Fruit fly (Drosophila melanogaster) whole organism, embryonic: ENCODE data around the gene Hn.

Experiments used
- Awh ChIP-seq: fragments of 200-800 bp; sonication (Bioruptor generic); IDR thresholded peaks from 2 replicates; pipeline ENCODE4, ENCODE4 v1.3.6; 2022; ENCODE audit warnings: missing biosample characterization, missing genetic modification characterization
- CG11085 ChIP-seq: fragments of 200-800 bp; sonication (Bioruptor generic); IDR thresholded peaks from 2 replicates; pipeline ENCODE4 v1.3.6; 2022; ENCODE audit warnings: missing biosample characterization, missing genetic modification characterization
- CG12659 ChIP-seq: fragments of 200-800 bp; sonication (Bioruptor generic); optimal IDR thresholded peaks from 3 replicates; lab custom pipeline; 2017; ENCODE audit warnings: mild to moderate bottlenecking, missing biosample characterization, missing genetic modification reagents, missing genetic modification characterization
- CG12769 ChIP-seq: fragments of 200-800 bp; sonication (Bioruptor generic); optimal IDR thresholded peaks from 2 replicates; lab custom pipeline; 2019; ENCODE audit warnings: missing biosample characterization, mild to moderate bottlenecking, missing genetic modification characterization, moderate library complexity
- CG18619 ChIP-seq: fragments of 200-800 bp; sonication (Bioruptor generic); optimal IDR thresholded peaks from 3 replicates; lab custom pipeline; 2017; ENCODE audit warnings: missing biosample characterization, mild to moderate bottlenecking, missing genetic modification characterization
- CG2712 ChIP-seq: fragments of 200-800 bp; optimal IDR thresholded peaks from 3 replicates; lab custom pipeline; 2019; ENCODE audit warnings: missing biosample characterization, mild to moderate bottlenecking, missing genetic modification characterization, moderate library complexity
- CG31365 ChIP-seq: fragments of 200-800 bp; sonication (Bioruptor generic); optimal IDR thresholded peaks from 2 replicates; lab custom pipeline; 2018; ENCODE audit warnings: missing biosample characterization, mild to moderate bottlenecking, missing genetic modification characterization
- CG34224 ChIP-seq: fragments of 200-800 bp; sonication (Bioruptor generic); IDR thresholded peaks from 3 replicates; pipeline ENCODE4 v1.3.6; 2022; ENCODE audit warnings: missing biosample characterization, missing genetic modification characterization; ENCODE audit not compliant: partially characterized antibody
- CG34376 ChIP-seq: fragments of 200-800 bp; sonication (Bioruptor generic); optimal IDR thresholded peaks from 2 replicates; lab custom pipeline; 2018; ENCODE audit warnings: missing biosample characterization, mild to moderate bottlenecking, missing genetic modification characterization
- CG3995 ChIP-seq: fragments of 200-800 bp; sonication (Bioruptor generic); optimal IDR thresholded peaks from 3 replicates; lab custom pipeline; 2016; ENCODE audit warnings: missing biosample characterization, missing genetic modification characterization
- CG5180 ChIP-seq: fragments of 200-800 bp; sonication (Bioruptor generic); optimal IDR thresholded peaks from 3 replicates; lab custom pipeline; 2017; ENCODE audit warnings: missing biosample characterization, missing genetic modification characterization, mild to moderate bottlenecking, moderate library complexity, missing genetic modification reagents
- CG7271 ChIP-seq: fragments of 200-800 bp; sonication (Bioruptor generic); optimal IDR thresholded peaks from 2 replicates; lab custom pipeline; 2018; ENCODE audit warnings: missing biosample characterization, mild to moderate bottlenecking, missing genetic modification characterization, moderate library complexity
- CG7357 ChIP-seq: fragments of 200-800 bp; sonication (Bioruptor generic); IDR thresholded peaks from 3 replicates; pipeline ENCODE4 v1.3.6; 2022; ENCODE audit warnings: missing biosample characterization, missing genetic modification characterization
- CG7556 ChIP-seq: fragments of 200-800 bp; sonication (Bioruptor generic); optimal IDR thresholded peaks from 2 replicates; lab custom pipeline; 2017; ENCODE audit warnings: missing biosample characterization, mild to moderate bottlenecking, missing genetic modification characterization
- CG7839 ChIP-seq: fragments of 200-800 bp; sonication (Bioruptor generic); optimal IDR thresholded peaks from 3 replicates; lab custom pipeline; 2018; ENCODE audit warnings: missing biosample characterization, mild to moderate bottlenecking, missing genetic modification characterization, moderate library complexity
- CG9797 ChIP-seq: fragments of 200-800 bp; sonication (Bioruptor generic); optimal IDR thresholded peaks from 3 replicates; lab custom pipeline; 2018; ENCODE audit warnings: missing biosample characterization, mild to moderate bottlenecking, missing genetic modification characterization
- CoRest ChIP-seq: fragments of 200-800 bp; sonication (Bioruptor generic); optimal IDR thresholded peaks from 3 replicates; lab custom pipeline; 2018; ENCODE audit warnings: missing biosample characterization, mild to moderate bottlenecking, missing genetic modification characterization, moderate library complexity
- D19A ChIP-seq: fragments of 200-800 bp; optimal IDR thresholded peaks from 3 replicates; lab custom pipeline; 2019; ENCODE audit warnings: missing biosample characterization, mild to moderate bottlenecking, missing genetic modification characterization, moderate library complexity
- Hr3 ChIP-seq: fragments of 200-800 bp; sonication (Bioruptor generic); optimal IDR thresholded peaks from 3 replicates; lab custom pipeline; 2016; ENCODE audit warnings: missing biosample characterization, missing genetic modification characterization
- Hr51 ChIP-seq, 2 experiments: fragments of 200-800 bp; sonication (Bioruptor generic); optimal IDR thresholded peaks; 2 replicates in 1 of 2; 3 replicates in 1 of 2; lab custom pipeline; 2016 to 2018; ENCODE audit warnings: missing biosample characterization in 2 of 2, missing genetic modification characterization in 2 of 2, mild to moderate bottlenecking in 1 of 2, moderate library complexity in 1 of 2
- Mrtf ChIP-seq: fragments of 200-800 bp; sonication (Bioruptor generic); IDR thresholded peaks from 3 replicates; pipeline ENCODE4 v1.3.6; 2022; ENCODE audit warnings: missing biosample characterization, missing genetic modification characterization
- NC2β ChIP-seq: fragments of 200-800 bp; sonication (Bioruptor generic); optimal IDR thresholded peaks from 2 replicates; lab custom pipeline; 2016; ENCODE audit warnings: missing biosample characterization, missing genetic modification characterization
- Pdp1 ChIP-seq, 2 experiments: fragments of 200-800 bp; sonication (Bioruptor generic); optimal IDR thresholded peaks; 3 replicates each; lab custom pipeline; 2016; ENCODE audit warnings: missing biosample characterization in 2 of 2, missing genetic modification characterization in 2 of 2, mild to moderate bottlenecking in 1 of 2, moderate library complexity in 1 of 2
- Ptx1 ChIP-seq: fragments of 200-800 bp; sonication (Bioruptor generic); IDR thresholded peaks from 2 replicates; pipeline ENCODE4 v1.3.6; 2022; ENCODE audit warnings: missing biosample characterization, missing genetic modification characterization
- Sox102F ChIP-seq: fragments of 200-800 bp; sonication (Bioruptor generic); optimal IDR thresholded peaks from 2 replicates; lab custom pipeline; 2018; ENCODE audit warnings: missing biosample characterization, mild to moderate bottlenecking, missing genetic modification characterization, moderate library complexity
- Ssrp ChIP-seq: fragments of 200-800 bp; sonication (Bioruptor generic); optimal IDR thresholded peaks from 2 replicates; lab custom pipeline; 2018; ENCODE audit warnings: missing biosample characterization, mild to moderate bottlenecking, missing genetic modification characterization, moderate library complexity
- bigmax ChIP-seq: fragments of 200-800 bp; sonication (Bioruptor generic); optimal IDR thresholded peaks from 2 replicates; lab custom pipeline; 2018; ENCODE audit warnings: missing biosample characterization, mild to moderate bottlenecking, missing genetic modification characterization
- btn ChIP-seq: fragments of 200-800 bp; sonication (Bioruptor generic); optimal IDR thresholded peaks from 2 replicates; lab custom pipeline; 2016; ENCODE audit warnings: missing biosample characterization, missing genetic modification characterization
- crol ChIP-seq: fragments of 200-800 bp; sonication (Bioruptor generic); IDR thresholded peaks from 2 replicates; pipeline ENCODE4 v1.3.6; 2022; ENCODE audit warnings: missing biosample characterization, missing genetic modification characterization
- gcm ChIP-seq: fragments of 200-800 bp; sonication (Bioruptor generic); optimal IDR thresholded peaks from 2 replicates; lab custom pipeline; 2019; ENCODE audit warnings: missing biosample characterization, mild to moderate bottlenecking, missing genetic modification characterization, moderate library complexity
- hbn ChIP-seq: fragments of 200-800 bp; sonication (Bioruptor generic); IDR thresholded peaks from 2 replicates; pipeline ENCODE4 v1.3.6; 2022; ENCODE audit warnings: missing biosample characterization, missing genetic modification characterization; ENCODE audit not compliant: partially characterized antibody
- hkb ChIP-seq, 2 experiments: fragments of 200-800 bp in 1 of 2; fragments of >200 bp in 1 of 2; sonication (Bioruptor generic) in 1 of 2; IDR thresholded peaks in 1 of 2; optimal IDR thresholded peaks in 1 of 2; 2 replicates each; pipeline versions ENCODE4 v1.3.6 to Lab custom; 2017 to 2022; ENCODE audit warnings: missing biosample characterization in 1 of 2, missing genetic modification characterization in 1 of 2
- kay ChIP-seq: fragments of 200-800 bp; sonication (Bioruptor generic); optimal IDR thresholded peaks from 2 replicates; lab custom pipeline; 2016; ENCODE audit warnings: missing biosample characterization, missing genetic modification characterization
- nerfin-2 ChIP-seq: fragments of 200-800 bp; sonication (Bioruptor generic); IDR thresholded peaks from 2 replicates; pipeline ENCODE4 v1.3.6; 2022; ENCODE audit warnings: missing biosample characterization, missing genetic modification characterization; ENCODE audit not compliant: partially characterized antibody
- phol ChIP-seq: fragments of 200-800 bp; sonication (Bioruptor generic); optimal IDR thresholded peaks from 3 replicates; lab custom pipeline; 2018; ENCODE audit warnings: missing biosample characterization, mild to moderate bottlenecking, missing genetic modification characterization, moderate library complexity
- pum ChIP-seq: fragments of 200-800 bp; sonication (Bioruptor generic); optimal IDR thresholded peaks from 2 replicates; lab custom pipeline; 2016; ENCODE audit warnings: missing biosample characterization, missing genetic modification characterization
- rib ChIP-seq: fragments of 200-800 bp; sonication (Bioruptor generic); IDR thresholded peaks from 2 replicates; pipeline ENCODE4 v1.3.6; 2022; ENCODE audit warnings: missing biosample characterization, missing genetic modification characterization
- run ChIP-seq: fragments of 200-800 bp; sonication (Bioruptor generic); optimal IDR thresholded peaks from 3 replicates; lab custom pipeline; 2018; ENCODE audit warnings: missing biosample characterization, mild to moderate bottlenecking, missing genetic modification characterization
- sd ChIP-seq: fragments of 200-800 bp; sonication (Bioruptor generic); optimal IDR thresholded peaks from 3 replicates; lab custom pipeline; 2018; ENCODE audit warnings: missing biosample characterization, mild to moderate bottlenecking, missing genetic modification characterization, moderate library complexity
- sqz ChIP-seq: fragments of 200-800 bp; sonication (Bioruptor generic); optimal IDR thresholded peaks from 3 replicates; lab custom pipeline; 2018; ENCODE audit warnings: missing biosample characterization, mild to moderate bottlenecking, missing genetic modification characterization
- stc ChIP-seq: fragments of 200-800 bp; sonication (Bioruptor generic); IDR thresholded peaks from 2 replicates; pipeline ENCODE4 v1.3.6; 2022; ENCODE audit warnings: missing biosample characterization, missing genetic modification characterization
- stwl ChIP-seq: fragments of 200-800 bp; sonication (Bioruptor generic); optimal IDR thresholded peaks from 3 replicates; lab custom pipeline; 2018; ENCODE audit warnings: missing biosample characterization, mild to moderate bottlenecking, missing genetic modification characterization, moderate library complexity
- sug ChIP-seq: fragments of 200-800 bp; optimal IDR thresholded peaks from 2 replicates; lab custom pipeline; 2019; ENCODE audit warnings: missing biosample characterization, mild to moderate bottlenecking, missing genetic modification characterization, moderate library complexity
- tgo ChIP-seq: fragments of 200-800 bp; sonication (Bioruptor generic); IDR thresholded peaks from 3 replicates; pipeline ENCODE4 v1.3.6; 2022; ENCODE audit warnings: missing biosample characterization, missing genetic modification characterization
- toy ChIP-seq: fragments of 200-800 bp; sonication (Bioruptor generic); IDR thresholded peaks from 2 replicates; pipeline ENCODE4 v1.3.6; 2022; ENCODE audit warnings: missing biosample characterization, missing genetic modification characterization

The Hn gene

DNA sequence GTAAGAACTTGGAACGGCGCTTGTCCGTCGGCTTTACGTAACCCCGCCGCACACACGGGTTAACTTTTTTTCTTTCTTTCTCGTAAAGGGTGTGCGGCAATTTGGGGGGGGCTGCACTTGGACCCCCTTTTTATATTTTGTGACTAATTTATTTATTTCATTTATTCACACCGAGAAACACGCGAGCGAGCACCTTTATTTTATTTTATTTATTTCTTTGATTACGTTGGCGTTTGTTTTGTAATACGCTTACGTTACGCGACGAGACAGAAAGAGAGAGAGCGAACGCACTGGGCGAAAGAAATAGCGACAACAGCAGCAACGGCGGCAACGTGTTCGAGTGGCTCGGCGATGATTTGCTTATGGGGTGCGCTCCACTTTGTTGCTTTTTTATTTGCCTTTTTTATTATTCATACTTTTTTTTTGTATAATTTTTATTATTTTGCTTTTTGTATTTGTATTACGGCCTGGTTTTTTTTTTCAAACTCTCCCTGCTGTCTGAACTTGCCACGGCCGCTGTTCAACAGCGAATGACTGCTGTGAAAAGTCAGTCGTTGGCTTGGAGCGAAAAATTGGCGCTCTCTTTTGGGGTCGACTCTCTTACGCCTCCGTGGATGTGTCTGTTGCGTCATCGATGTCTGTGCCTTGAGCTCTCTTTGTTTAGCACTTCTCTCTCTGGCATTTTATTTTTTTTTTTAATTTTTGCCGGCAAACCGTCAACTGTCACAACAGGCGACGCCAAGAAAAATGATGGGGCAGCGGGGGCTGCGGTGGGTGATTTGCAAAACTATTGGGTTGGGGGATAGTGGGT is 49.2 kb downstream of the Hn start, which contains the start of gene CG32369 (continued):
- TF ChIP-seq stwl (tag; lab: Kevin White, UChicago), result no peak
- no peak for TF ChIP-seq run (tag; lab: Kevin White, UChicago)
- no peak for TF ChIP-seq Mrtf (GFP tag; lab: Robert Waterston, UW)
- peak; percentile 91; the same call in 1 of the 2 replicates for TF ChIP-seq crol
- TF ChIP-seq CG31365 (tag; lab: Kevin White, UChicago), result no peak
- peak in 1 of 2 experiments; percentile 53 for TF ChIP-seq Hr51 (GFP tag; optimal IDR thresholded peaks at IDR 0.05; lab: Kevin White, UChicago)
- no peak for TF ChIP-seq Ssrp
- no peak for TF ChIP-seq nerfin-2
- no peak for TF ChIP-seq CG12659
- no peak for TF ChIP-seq CoRest (tag; lab: Kevin White, UChicago)
- TF ChIP-seq rib (GFP tag; lab: Robert Waterston, UW), result peak; percentile 85
- TF ChIP-seq CG7271 (tag; lab: Kevin White, UChicago), result no peak
- peak; percentile 79 for TF ChIP-seq sqz
- no peak for TF ChIP-seq CG7357 (GFP tag; lab: Robert Waterston, UW)
- no peak for TF ChIP-seq CG2712 (tag; lab: Kevin White, UChicago)
- TF ChIP-seq CG5180, result peak; percentile 60
- TF ChIP-seq CG34224, result peak; percentile 62; the same call in 2 of the 3 replicates
- no peak for TF ChIP-seq Awh
- TF ChIP-seq stc, result 0 out of 2 replicates have a peak, but pooled peaks have one; percentile 6
- no peak for TF ChIP-seq btn (GFP tag; lab: Kevin White, UChicago)
- TF ChIP-seq kay, result no peak
- TF ChIP-seq CG11085 (GFP tag; lab: Robert Waterston, UW), result no peak
- peak; percentile 69 for TF ChIP-seq CG34376 (GFP tag; lab: Kevin White, UChicago)
- TF ChIP-seq hbn, result no peak
- TF ChIP-seq hkb (optimal IDR thresholded peaks at IDR 0.05; lab: Kevin White, UChicago), result no peak
- TF ChIP-seq hkb (GFP tag; IDR thresholded peaks at IDR 0.05; lab: Robert Waterston, UW), result no peak; the same call in 1 of the 2 replicates
- TF ChIP-seq Sox102F (GFP tag; lab: Kevin White, UChicago), result peak; percentile 7

DNA sequence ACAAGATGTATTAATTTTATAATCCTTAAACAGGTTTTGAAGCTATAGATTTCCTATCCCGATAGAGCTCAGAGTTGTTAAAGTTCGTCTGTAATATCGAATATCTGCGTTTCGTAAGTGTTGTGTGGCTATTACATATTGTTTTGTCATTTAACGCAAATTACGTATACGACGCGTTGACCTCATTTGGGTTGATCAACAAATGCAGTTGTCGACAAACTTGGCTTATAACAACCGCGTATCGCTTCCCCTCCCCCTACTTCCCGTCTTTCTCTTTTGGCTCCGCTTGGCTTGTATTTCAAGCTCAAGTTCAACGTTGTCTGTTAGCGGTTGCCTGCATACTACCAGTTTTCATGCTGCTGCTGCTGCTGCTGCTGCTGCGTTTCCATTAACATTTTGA is 50.2 kb downstream of the Hn start:
- TF ChIP-seq rib (GFP tag; lab: Robert Waterston, UW) (0 out of 2 replicates have a peak, but pooled peaks have one; percentile 18), CG12769 (tag; lab: Kevin White, UChicago) (peak; percentile 26), bigmax (GFP tag; lab: Kevin White, UChicago) (no peak), Pdp1 (GFP tag; optimal IDR thresholded peaks at IDR 0.05; lab: Kevin White, UChicago) (peak in 1 of 2 experiments; percentile 92)

DNA sequence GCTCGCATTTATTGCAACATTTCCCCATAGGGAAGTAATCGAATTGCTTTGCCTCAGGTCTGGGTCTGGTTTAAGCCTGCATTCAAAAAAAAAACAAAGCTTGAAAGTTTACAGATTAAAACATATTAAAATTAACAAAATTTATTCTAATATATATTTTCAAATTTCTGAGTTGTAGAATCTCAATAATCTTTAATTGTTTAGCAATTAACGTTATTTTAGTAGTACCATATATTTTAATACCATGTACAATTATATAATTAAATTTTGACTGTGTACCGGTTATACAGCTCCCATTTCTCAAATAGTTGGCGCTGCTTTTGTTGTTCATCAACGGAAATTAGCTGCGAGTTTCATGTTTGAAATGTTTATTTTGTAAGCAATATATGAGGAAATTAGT is 50.7 kb downstream of the Hn start:
- TF ChIP-seq Sox102F (GFP tag; lab: Kevin White, UChicago), result peak; percentile 78
- TF ChIP-seq Hr51 (GFP tag; optimal IDR thresholded peaks at IDR 0.05; lab: Kevin White, UChicago), result peak in 1 of 2 experiments; percentile 92
- peak; percentile 1 for TF ChIP-seq D19A
- peak; percentile 60 for TF ChIP-seq CG7839 (tag; lab: Kevin White, UChicago)
- no peak for TF ChIP-seq hkb (optimal IDR thresholded peaks at IDR 0.05; lab: Kevin White, UChicago)
- TF ChIP-seq hkb (GFP tag; IDR thresholded peaks at IDR 0.05; lab: Robert Waterston, UW), result peak; percentile 49; the same call in 1 of the 2 replicates
- TF ChIP-seq CG7556 (GFP tag; lab: Kevin White, UChicago), result peak; percentile 21
- TF ChIP-seq Ssrp, result peak; percentile 19
- TF ChIP-seq pum (GFP tag; lab: Kevin White, UChicago), result no peak
- peak; percentile 25 for TF ChIP-seq gcm
- TF ChIP-seq NC2β (GFP tag; lab: Kevin White, UChicago), result no peak
- peak; percentile 50 for TF ChIP-seq CG2712 (tag; lab: Kevin White, UChicago)
- no peak for TF ChIP-seq sug (tag; lab: Kevin White, UChicago)
- no peak for TF ChIP-seq CG9797 (GFP tag; lab: Kevin White, UChicago)
- TF ChIP-seq CG18619 (GFP tag; lab: Kevin White, UChicago), result peak; percentile 9
- no peak for TF ChIP-seq Ptx1 (GFP tag; lab: Robert Waterston, UW)
- 0 out of 3 replicates have a peak, but pooled peaks have one; percentile 13 for TF ChIP-seq tgo (GFP tag; lab: Robert Waterston, UW)
- peak; percentile 10 for TF ChIP-seq sd (tag; lab: Kevin White, UChicago)
- no peak for TF ChIP-seq toy (GFP tag; lab: Robert Waterston, UW)
- TF ChIP-seq CG3995 (GFP tag; lab: Kevin White, UChicago), result no peak
- peak; percentile 0 for TF ChIP-seq Hr3 (GFP tag; lab: Kevin White, UChicago)
- TF ChIP-seq phol (tag; lab: Kevin White, UChicago), result peak; percentile 44
- TF ChIP-seq CG5180, result peak; percentile 44
